Worm (Caenorhabditis elegans) whole organism, L3 larva: ENCODE data around the gene mrpl-10.
A peak's percentile ranks its signal among the peaks of the same experiment; 100 is the strongest.

Experiments
- R02D3.7 ChIP-seq: fragments of 150-350 bp; optimal IDR thresholded peaks from 2 replicates; lab custom pipeline; 2014; ENCODE audit warnings: missing biosample characterization, missing genetic modification characterization
- ZK546.5 ChIP-seq: sonication (generic microtip); optimal IDR thresholded peaks from 2 replicates; lab custom pipeline; 2017; ENCODE audit warnings: missing biosample characterization, missing genetic modification characterization
- aly-2 ChIP-seq: fragments of 150-350 bp; optimal IDR thresholded peaks from 2 replicates; lab custom pipeline; 2014; ENCODE audit warnings: missing biosample characterization, missing genetic modification characterization
- ama-1 ChIP-seq: fragments of 150-350 bp; optimal IDR thresholded peaks from 2 replicates; lab custom pipeline; 2018
- ceh-28 ChIP-seq: fragments of 150-350 bp; optimal IDR thresholded peaks from 2 replicates; lab custom pipeline; 2014; ENCODE audit warnings: missing biosample characterization, missing genetic modification reagents, missing genetic modification characterization
- ceh-82 ChIP-seq: fragments of 150-350 bp; optimal IDR thresholded peaks from 2 replicates; lab custom pipeline; 2014; ENCODE audit warnings: missing biosample characterization, missing genetic modification characterization
- ceh-9 ChIP-seq: sonication (generic microtip); optimal IDR thresholded peaks from 2 replicates; lab custom pipeline; 2018; ENCODE audit warnings: missing biosample characterization, missing genetic modification characterization
- daf-12 ChIP-seq: fragments of 150-350 bp; optimal IDR thresholded peaks from 2 replicates; lab custom pipeline; 2014; ENCODE audit warnings: missing biosample characterization, missing genetic modification reagents, missing genetic modification characterization
- egl-5 ChIP-seq: fragments of 150-350 bp; optimal IDR thresholded peaks from 2 replicates; lab custom pipeline; 2017; ENCODE audit warnings: missing biosample characterization, missing genetic modification reagents, missing genetic modification characterization, inconsistent platforms
- elt-1 ChIP-seq: fragments of 150-350 bp; optimal IDR thresholded peaks from 2 replicates; lab custom pipeline; 2014; ENCODE audit warnings: missing biosample characterization, missing genetic modification characterization
- elt-2 ChIP-seq: sonication (generic microtip); optimal IDR thresholded peaks from 2 replicates; lab custom pipeline; 2016; ENCODE audit warnings: missing genetic modification reagents, mild to moderate bottlenecking, missing genetic modification characterization, missing compliant biosample characterization
- elt-3 ChIP-seq, 3 experiments: fragments of 150-350 bp in 1 of 3; sonication (generic microtip) in 2 of 3; optimal IDR thresholded peaks; 2 replicates in 2 of 3; 4 replicates in 1 of 3; lab custom pipeline; 2014 to 2017; ENCODE audit warnings: missing biosample characterization in 3 of 3, missing genetic modification characterization in 3 of 3
- fkh-10 ChIP-seq: sonication (generic microtip); optimal IDR thresholded peaks from 2 replicates; lab custom pipeline; 2017; ENCODE audit warnings: missing biosample characterization, missing genetic modification reagents, missing genetic modification characterization
- fkh-2 ChIP-seq: fragments of 150-350 bp; optimal IDR thresholded peaks from 2 replicates; lab custom pipeline; 2014; ENCODE audit warnings: missing biosample characterization, missing genetic modification reagents, missing genetic modification characterization
- fos-1 ChIP-seq: fragments of 150-350 bp; optimal IDR thresholded peaks from 2 replicates; lab custom pipeline; 2014; ENCODE audit warnings: missing biosample characterization, missing genetic modification characterization
- hmg-11 ChIP-seq: sonication (generic microtip); optimal IDR thresholded peaks from 2 replicates; lab custom pipeline; 2016; ENCODE audit warnings: missing genetic modification characterization, missing compliant biosample characterization
- jun-1 ChIP-seq: fragments of 150-350 bp; optimal IDR thresholded peaks from 2 replicates; lab custom pipeline; 2014; ENCODE audit warnings: missing biosample characterization, missing genetic modification reagents, missing genetic modification characterization
- lin-15B ChIP-seq: fragments of 150-350 bp; optimal IDR thresholded peaks from 2 replicates; lab custom pipeline; 2014; ENCODE audit warnings: missing biosample characterization, missing genetic modification characterization
- lsy-12 ChIP-seq: sonication (generic microtip); optimal IDR thresholded peaks from 2 replicates; lab custom pipeline; 2016; ENCODE audit warnings: mild to moderate bottlenecking, missing genetic modification characterization, missing compliant biosample characterization
- mdl-1 ChIP-seq: fragments of 150-350 bp; optimal IDR thresholded peaks from 2 replicates; lab custom pipeline; 2014; ENCODE audit warnings: missing biosample characterization, missing genetic modification characterization
- mml-1 ChIP-seq: fragments of 150-350 bp; sonication (generic microtip); optimal IDR thresholded peaks from 3 replicates; lab custom pipeline; 2014; ENCODE audit warnings: missing biosample characterization, missing genetic modification characterization
- nfya-1 ChIP-seq: sonication (generic microtip); optimal IDR thresholded peaks from 2 replicates; lab custom pipeline; 2017; ENCODE audit warnings: missing genetic modification characterization, mild to moderate bottlenecking, missing compliant biosample characterization, antibody characterized with exemption, moderate library complexity; ENCODE audit not compliant: insufficient read depth
- nhr-12 ChIP-seq: fragments of 150-350 bp; optimal IDR thresholded peaks from 2 replicates; lab custom pipeline; 2014; ENCODE audit warnings: missing biosample characterization, missing genetic modification characterization
- nhr-23 ChIP-seq: fragments of 150-350 bp; optimal IDR thresholded peaks from 2 replicates; lab custom pipeline; 2014; ENCODE audit warnings: missing biosample characterization, missing genetic modification reagents, missing genetic modification characterization
- nhr-25 ChIP-seq: sonication (generic microtip); optimal IDR thresholded peaks from 2 replicates; lab custom pipeline; 2017; ENCODE audit warnings: missing biosample characterization, missing genetic modification characterization
- nhr-28 ChIP-seq: fragments of 150-350 bp; optimal IDR thresholded peaks from 2 replicates; lab custom pipeline; 2014; ENCODE audit warnings: missing biosample characterization, missing genetic modification characterization
- nhr-43 ChIP-seq: sonication (generic microtip); optimal IDR thresholded peaks from 2 replicates; lab custom pipeline; 2016; ENCODE audit warnings: mild to moderate bottlenecking, missing genetic modification characterization, missing compliant biosample characterization; ENCODE audit not compliant: poor library complexity, severe bottlenecking
- nhr-67 ChIP-seq: fragments of 150-350 bp; optimal IDR thresholded peaks from 2 replicates; lab custom pipeline; 2014; ENCODE audit warnings: missing biosample characterization, missing genetic modification characterization
- nhr-77 ChIP-seq: fragments of 150-350 bp; optimal IDR thresholded peaks from 2 replicates; lab custom pipeline; 2014; ENCODE audit warnings: missing biosample characterization, missing genetic modification characterization
- pha-4 ChIP-seq: fragments of 150-350 bp; optimal IDR thresholded peaks from 2 replicates; lab custom pipeline; 2014; ENCODE audit warnings: missing biosample characterization, missing genetic modification reagents, missing genetic modification characterization
- pqm-1 ChIP-seq: fragments of 150-350 bp; optimal IDR thresholded peaks from 2 replicates; lab custom pipeline; 2017; ENCODE audit warnings: missing biosample characterization, missing genetic modification characterization, inconsistent platforms
- sea-2 ChIP-seq: fragments of 150-350 bp; sonication (generic microtip); optimal IDR thresholded peaks from 4 replicates; lab custom pipeline; 2014; ENCODE audit warnings: missing biosample characterization, missing genetic modification reagents, missing genetic modification characterization
- skn-1 ChIP-seq: fragments of 150-350 bp; optimal IDR thresholded peaks from 2 replicates; lab custom pipeline; 2014; ENCODE audit warnings: missing biosample characterization, missing genetic modification characterization
- tbx-2 ChIP-seq: sonication (generic microtip); optimal IDR thresholded peaks from 2 replicates; lab custom pipeline; 2016; ENCODE audit warnings: mild to moderate bottlenecking, missing genetic modification characterization, missing compliant biosample characterization
- unc-39 ChIP-seq: sonication (generic microtip); optimal IDR thresholded peaks from 4 replicates; lab custom pipeline; 2017; ENCODE audit warnings: missing biosample characterization, missing genetic modification characterization
- zag-1 ChIP-seq: fragments of 150-350 bp; optimal IDR thresholded peaks from 2 replicates; lab custom pipeline; 2014; ENCODE audit warnings: missing biosample characterization, missing genetic modification characterization
- ztf-4 ChIP-seq: fragments of 150-350 bp; optimal IDR thresholded peaks from 2 replicates; lab custom pipeline; 2014; ENCODE audit warnings: missing biosample characterization, missing genetic modification characterization

The mrpl-10 gene

DNA sequence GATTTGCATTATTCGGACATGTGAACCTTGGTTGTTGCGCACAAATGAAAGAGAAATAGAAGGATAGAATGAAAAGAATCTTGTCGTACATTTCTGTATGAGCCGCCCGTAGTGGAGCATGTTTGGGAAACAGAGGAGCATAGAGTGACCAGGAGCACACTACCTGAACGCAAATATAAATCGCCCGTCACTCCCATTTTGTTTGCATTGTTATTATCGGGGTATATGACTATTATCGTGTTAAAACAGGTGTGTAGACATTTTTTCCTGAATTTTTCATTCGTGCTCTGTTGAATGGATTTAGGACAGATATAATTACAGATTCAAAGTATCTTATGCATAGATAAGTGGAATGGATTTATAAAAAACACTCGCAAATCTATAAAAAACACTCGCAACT, 9.0 kb downstream of the mrpl-10 start, which contains the start of gene K01C8.2:
TSS of gene K01C8.2 (minus strand) at position 101 of the 400 bp plus-strand sequence.
- TF ChIP-seq sea-2 (no peak), elt-1 (no peak), jun-1 (tag; lab: Kevin White, UChicago) (no peak), nhr-67 (tag; lab: Kevin White, UChicago) (no peak), lsy-12 (tag; lab: Kevin White, UChicago) (no peak), pqm-1 (tag; lab: Kevin White, UChicago) (no peak), pha-4 (tag; lab: Kevin White, UChicago) (no peak), ama-1 (lab: Kevin White, UChicago) (no peak), daf-12 (no peak), fkh-10 (no peak), nfya-1 (tag; lab: Kevin White, UChicago) (no peak), aly-2 (tag; lab: Kevin White, UChicago) (no peak), unc-39 (no peak), ceh-9 (tag; lab: Kevin White, UChicago) (no peak), ztf-4 (no peak), tbx-2 (no peak), elt-2 (tag; lab: Kevin White, UChicago) (no peak), ceh-82 (no peak)
- TF ChIP-seq, all 47 proteins: peak for 0

DNA sequence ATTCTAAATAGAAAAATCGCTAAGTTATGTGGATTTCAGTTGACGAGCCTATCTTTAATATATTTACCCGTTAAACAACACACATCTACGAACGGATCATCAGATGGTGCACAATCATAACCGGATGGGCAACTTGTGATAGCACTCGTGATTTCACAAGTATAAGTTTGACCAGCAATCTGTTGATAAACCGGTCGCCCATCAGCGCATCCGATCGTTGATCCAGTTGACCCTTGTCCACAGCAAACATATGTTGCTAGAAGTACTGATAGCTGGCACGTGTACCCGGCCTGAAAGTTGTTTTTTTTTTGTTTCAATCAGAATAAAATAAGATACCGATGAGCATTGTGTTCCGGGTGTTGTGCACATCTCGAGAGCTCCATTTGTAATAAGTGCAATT, 10.6 kb downstream of the mrpl-10 start:
- TF ChIP-seq nhr-43 (tag; lab: Kevin White, UChicago) (peak; percentile 2), skn-1 (no peak)
- TF ChIP-seq, all 47 proteins: peak for 1

DNA sequence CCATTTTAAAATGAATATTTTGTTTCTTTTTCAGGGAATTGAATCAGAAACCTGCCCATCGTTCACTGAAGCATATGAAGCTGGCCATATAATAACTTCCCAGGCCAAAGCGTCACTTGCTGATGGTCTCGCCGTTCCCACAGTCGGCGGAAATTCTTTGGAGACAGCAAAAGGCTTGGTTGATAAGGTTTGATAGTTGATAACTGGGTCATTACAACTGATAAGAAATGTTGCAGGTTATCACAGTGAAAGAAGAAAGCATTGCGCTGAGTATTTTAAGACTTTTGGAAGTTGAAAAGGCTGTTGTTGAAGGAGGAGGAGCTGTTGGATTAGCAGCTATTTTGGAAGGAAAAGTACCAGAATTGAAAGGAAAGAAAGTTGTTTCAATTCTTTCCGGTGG, 11.8 kb downstream of the mrpl-10 start:
- TF ChIP-seq pqm-1 (tag; lab: Kevin White, UChicago) (peak; percentile 12), nhr-23 (peak; percentile 13), nhr-67 (tag; lab: Kevin White, UChicago) (no peak), mml-1 (tag; lab: Kevin White, UChicago) (no peak), lsy-12 (tag; lab: Kevin White, UChicago) (no peak), fos-1 (tag; lab: Kevin White, UChicago) (no peak), ceh-28 (tag; lab: Kevin White, UChicago) (no peak), elt-3 (tag; optimal IDR thresholded peaks at IDR 0.05; lab: Kevin White, UChicago) (peak in 2 of 3 experiments; percentile 29 to 63), elt-2 (tag; lab: Kevin White, UChicago) (peak; percentile 82), nhr-77 (tag; lab: Kevin White, UChicago) (no peak)

DNA sequence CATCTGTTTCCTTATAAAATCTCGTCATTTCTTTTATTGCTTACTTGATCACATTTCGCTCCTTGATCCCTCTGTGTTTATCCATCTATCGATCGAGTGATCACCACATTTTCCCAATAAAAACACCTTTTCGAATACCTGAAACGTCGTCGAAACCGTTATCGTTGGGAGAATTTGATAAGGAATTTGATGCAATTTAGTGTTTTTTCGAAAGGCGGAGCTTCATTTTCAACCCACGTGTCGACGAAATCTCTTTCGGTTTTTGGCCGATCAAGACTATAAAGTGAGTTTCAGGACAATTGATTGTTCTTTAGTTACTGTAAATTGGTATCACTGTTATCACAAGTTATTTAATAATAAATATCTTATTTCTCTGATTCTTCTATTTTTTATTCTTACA, 13.7 kb downstream of the mrpl-10 start, which contains the start of gene srdh-1:
TSS of gene srdh-1 (plus strand) at position 43 of the 400 bp plus-strand sequence.
- TF ChIP-seq fkh-10, result no peak
- TF ChIP-seq ZK546.5 (tag; lab: Kevin White, UChicago), result no peak
- TF ChIP-seq ceh-82, result no peak
- TF ChIP-seq mml-1 (tag; lab: Kevin White, UChicago), result no peak
- peak; percentile 13 for TF ChIP-seq nhr-43 (tag; lab: Kevin White, UChicago)
- TF ChIP-seq, all 47 proteins: peak for 1

DNA sequence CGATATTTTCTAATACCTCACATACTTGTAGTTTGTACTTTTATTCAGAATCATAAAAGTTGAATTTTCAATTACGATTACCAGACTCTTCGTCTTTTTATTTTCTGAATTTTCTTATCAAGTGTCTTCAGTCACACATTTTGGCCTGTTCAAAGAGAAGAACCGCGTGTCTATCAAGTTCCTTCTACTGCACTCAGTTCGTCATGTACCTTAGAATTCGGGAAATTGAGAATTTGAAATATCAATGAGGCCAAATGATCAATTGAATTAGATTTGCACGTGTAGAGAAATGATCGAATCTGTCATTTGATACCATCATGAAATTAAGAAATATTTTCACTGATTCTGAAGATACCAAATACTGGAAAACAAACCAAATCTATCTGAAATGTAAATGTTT, 14.8 kb downstream of the mrpl-10 start:
- TF ChIP-seq nhr-28 (tag; lab: Kevin White, UChicago) (no peak), ZK546.5 (tag; lab: Kevin White, UChicago) (no peak), hmg-11 (tag; lab: Kevin White, UChicago) (no peak), nhr-23 (peak; percentile 51), tbx-2 (no peak), nhr-25 (peak; percentile 16), ztf-4 (no peak), lin-15B (tag; lab: Kevin White, UChicago) (no peak), egl-5 (tag; lab: Kevin White, UChicago) (no peak), nhr-12 (tag; lab: Kevin White, UChicago) (no peak), fkh-2 (tag; lab: Kevin White, UChicago) (no peak), nhr-43 (tag; lab: Kevin White, UChicago) (peak; percentile 27), nhr-77 (tag; lab: Kevin White, UChicago) (no peak), mdl-1 (tag; lab: Kevin White, UChicago) (no peak), R02D3.7 (no peak), mml-1 (tag; lab: Kevin White, UChicago) (no peak), zag-1 (tag; lab: Kevin White, UChicago) (no peak)
